Fruit fly (Drosophila melanogaster): Measurements from ENCODE around the gene CG46525.

Gene CG46525

DNA sequence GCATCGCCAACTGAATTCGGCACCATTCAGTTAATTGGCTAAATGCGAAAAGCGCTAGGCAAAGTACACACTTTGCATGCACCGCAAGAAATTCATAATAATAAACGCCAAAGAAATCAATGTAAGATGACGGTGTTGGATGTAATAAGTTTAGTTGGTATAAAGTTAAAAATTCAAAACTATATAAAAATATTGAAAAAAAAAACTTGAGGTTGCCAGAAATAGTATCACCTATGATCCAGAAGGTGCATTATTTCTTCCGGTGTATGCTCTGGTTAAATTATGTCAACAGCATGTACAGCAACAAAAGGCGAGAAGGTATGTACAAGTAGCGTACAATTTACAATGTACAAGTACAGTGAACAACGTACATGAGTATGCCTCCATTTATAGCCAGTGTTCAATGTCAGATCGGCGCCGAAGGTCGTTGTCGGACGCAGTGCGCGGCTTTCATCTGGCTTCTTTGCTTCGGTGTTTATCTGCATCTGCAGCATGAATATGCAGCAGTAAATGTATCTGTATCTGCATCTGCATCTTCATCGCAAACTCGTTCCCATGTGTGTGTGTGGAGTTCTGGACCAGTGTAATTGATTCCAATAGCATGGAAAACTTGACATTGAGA, 22.0 kb downstream of the CG46525 start (continued):
- TF ChIP-seq Xrp1 (GFP tag; IDR thresholded peaks at IDR 0.05) (0 out of 2 replicates have a peak, but pooled peaks have one; percentile 28), Dfd (GFP tag; optimal IDR thresholded peaks at IDR 0.05) (no peak), Dek (tag; optimal IDR thresholded peaks at IDR 0.05) (no peak), Atf-2 (GFP tag; optimal IDR thresholded peaks at IDR 0.05) (peak; percentile 19), dpn (GFP tag; optimal IDR thresholded peaks at IDR 0.05) (peak; percentile 2 to 5), row (GFP tag; IDR thresholded peaks at IDR 0.05) (peak; percentile 40; the same call in 2 of the 3 replicates), nmo (GFP tag; optimal IDR thresholded peaks at IDR 0.05) (peak; percentile 28), emc (GFP tag; optimal IDR thresholded peaks at IDR 0.05) (no peak), maf-S (GFP tag; optimal IDR thresholded peaks at IDR 0.05) (no peak), CG2678 (tag; optimal IDR thresholded peaks at IDR 0.05) (peak; percentile 28), HLHmδ (GFP tag; optimal IDR thresholded peaks at IDR 0.05) (no peak), CG2202 (tag; optimal IDR thresholded peaks at IDR 0.05) (no peak), CG7372 (GFP tag; IDR thresholded peaks at IDR 0.05) (no peak), CG30403 (GFP tag; optimal IDR thresholded peaks at IDR 0.05) (peak; percentile 0), fu2 (GFP tag; optimal IDR thresholded peaks at IDR 0.05) (no peak), nom (GFP tag; optimal IDR thresholded peaks at IDR 0.05) (peak; percentile 54), CG2875 (GFP tag; optimal IDR thresholded peaks at IDR 0.05) (peak; percentile 1), NfI (GFP tag; optimal IDR thresholded peaks at IDR 0.05) (peak; percentile 10), phol (tag; optimal IDR thresholded peaks at IDR 0.05) (peak; percentile 53), grau (tag; optimal IDR thresholded peaks at IDR 0.05) (peak; percentile 17), CG3065 (GFP tag; optimal IDR thresholded peaks at IDR 0.05) (no peak), Rx (GFP tag; IDR thresholded peaks at IDR 0.05) (no peak), dimm (GFP tag; IDR thresholded peaks at IDR 0.05) (no peak), lbe (GFP tag; optimal IDR thresholded peaks at IDR 0.05) (no peak), Oli (tag; optimal IDR thresholded peaks at IDR 0.05) (peak; percentile 38), Nf-YA (GFP tag; IDR thresholded peaks at IDR 0.05) (no peak), ATbp (GFP tag; optimal IDR thresholded peaks at IDR 0.05) (no peak), CG14710 (tag; optimal IDR thresholded peaks at IDR 0.05) (peak; percentile 8), ken (GFP tag; IDR thresholded peaks at IDR 0.05) (0 out of 3 replicates have a peak, but pooled peaks have one; percentile 10), en (GFP tag; optimal IDR thresholded peaks at IDR 0.05) (no peak), CG10462 (GFP tag; optimal IDR thresholded peaks at IDR 0.05) (no peak), CG31365 (tag; optimal IDR thresholded peaks at IDR 0.05) (no peak), az2 (GFP tag; optimal IDR thresholded peaks at IDR 0.05) (peak; percentile 29), CG18262 (tag; optimal IDR thresholded peaks at IDR 0.05) (peak; percentile 33), CG7271 (tag; optimal IDR thresholded peaks at IDR 0.05) (no peak), Myb (GFP tag; optimal IDR thresholded peaks at IDR 0.05) (no peak), Ravus (GFP tag; IDR thresholded peaks at IDR 0.05) (no peak), CG10654 (GFP tag; optimal IDR thresholded peaks at IDR 0.05) (peak; percentile 5), Ssrp (tag; optimal IDR thresholded peaks at IDR 0.05) (no peak), Doc3 (GFP tag; IDR thresholded peaks at IDR 0.05; ENCODE audit: partially characterized antibody) (no peak), CG9876 (GFP tag; optimal IDR thresholded peaks at IDR 0.05) (no peak), NC2α (GFP tag; optimal IDR thresholded peaks at IDR 0.05) (no peak), CG32532 (GFP tag; IDR thresholded peaks at IDR 0.05) (no peak), CG34422 (GFP tag; IDR thresholded peaks at IDR 0.05) (no peak), Meics (GFP tag; optimal IDR thresholded peaks at IDR 0.05) (no peak), prd (optimal IDR thresholded peaks at IDR 0.05) (no peak), prd (GFP tag; IDR thresholded peaks at IDR 0.05) (peak; percentile 32; the same call in 1 of the 3 replicates), Neu2 (GFP tag; optimal IDR thresholded peaks at IDR 0.05; ENCODE audit: borderline replicate concordance) (no peak), Six4 (GFP tag; optimal IDR thresholded peaks at IDR 0.05) (peak; percentile 15), hbn (GFP tag; IDR thresholded peaks at IDR 0.05; ENCODE audit: partially characterized antibody) (no peak)
